Worm (Caenorhabditis elegans): ENCODE data around the gene Y39B6A.27.

Gene Y39B6A.27

ce11 chrV:18990238-18990901 lies 41.2 kb upstream of the Y39B6A.27 start, which contains the start of the genes reps-1 and Y39B6A.37 (continued):
- TF ChIP-seq gei-17 (GFP tag; optimal IDR thresholded peaks at IDR 0.05), result peak; percentile 27
- TF ChIP-seq ceh-27 (GFP tag; optimal IDR thresholded peaks at IDR 0.05), result peak; percentile 25
- TF ChIP-seq let-526 (GFP tag; IDR thresholded peaks at IDR 0.05), result no peak

DNA sequence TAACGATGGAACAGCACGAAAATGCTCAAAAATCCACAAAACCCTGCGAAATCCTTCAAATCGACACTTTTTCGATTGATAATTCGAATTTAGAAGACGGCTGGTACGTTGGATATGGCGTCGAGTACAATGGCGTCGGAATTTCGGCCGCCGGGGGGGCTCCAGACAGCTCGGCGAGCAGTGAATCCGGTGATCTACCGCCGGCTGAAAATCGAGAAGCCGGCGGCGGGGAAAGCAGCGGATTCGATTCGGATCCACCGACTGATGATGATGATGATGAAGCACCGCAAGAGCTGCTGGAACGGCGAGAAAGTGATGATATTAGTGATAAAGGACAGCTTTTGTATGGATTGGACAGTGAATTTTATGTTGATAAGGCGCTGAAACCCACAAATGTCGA lies 40.6 kb upstream of the Y39B6A.27 start:
- TF ChIP-seq zfh-2 (GFP tag; conservative IDR thresholded peaks at IDR 0.05), result peak; percentile 74
- TF ChIP-seq ceh-27 (GFP tag; optimal IDR thresholded peaks at IDR 0.05), result no peak
- no peak for TF ChIP-seq T07F8.4 (tag; optimal IDR thresholded peaks at IDR 0.05)
- TF ChIP-seq egrh-3 (GFP tag; IDR thresholded peaks at IDR 0.05), result peak; percentile 70; the same call in 1 of the 2 replicates
- TF ChIP-seq lin-40 (tag; optimal IDR thresholded peaks at IDR 0.05), result no peak
- TF ChIP-seq hmg-1.2 (GFP tag; IDR thresholded peaks at IDR 0.05), result no peak
- no peak for TF ChIP-seq mel-28 (tag; optimal IDR thresholded peaks at IDR 0.05; ENCODE audit: borderline replicate concordance)
- TF ChIP-seq F33H1.4 (GFP tag; IDR thresholded peaks at IDR 0.05), result no peak
- TF ChIP-seq Y53G8AR.9 (GFP tag; conservative IDR thresholded peaks at IDR 0.05), result no peak
- TF ChIP-seq chd-7 (tag; optimal IDR thresholded peaks at IDR 0.05), result no peak
- TF ChIP-seq nhr-179 (tag; optimal IDR thresholded peaks at IDR 0.05), result no peak
- no peak for TF ChIP-seq hrde-1 (tag; optimal IDR thresholded peaks at IDR 0.05; ENCODE audit: borderline replicate concordance)
- no peak for TF ChIP-seq repo-1 (tag; optimal IDR thresholded peaks at IDR 0.05)

DNA sequence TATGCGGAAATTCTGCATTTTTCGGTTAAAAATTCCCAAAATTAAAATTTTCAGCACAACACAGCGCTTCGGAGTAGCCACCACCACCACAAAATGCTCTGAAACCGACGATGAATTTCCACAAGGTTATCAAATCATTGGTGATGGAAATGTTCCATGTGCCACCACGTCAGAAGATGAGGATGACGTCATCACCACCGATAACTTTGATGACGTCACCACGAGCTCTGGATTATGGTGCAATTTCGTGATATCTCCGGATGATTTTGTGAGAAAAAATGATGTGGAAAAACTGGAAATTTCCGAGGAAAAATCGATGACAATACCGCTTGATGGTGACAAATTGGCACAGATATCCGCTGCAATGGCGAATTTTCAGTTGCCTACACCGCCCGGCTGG lies 38.5 kb upstream of the Y39B6A.27 start:
- TF ChIP-seq unc-62 (GFP tag; optimal IDR thresholded peaks at IDR 0.05), result no peak
- TF ChIP-seq let-607 (tag; optimal IDR thresholded peaks at IDR 0.05), result no peak
- TF ChIP-seq snpc-4 (GFP tag; optimal IDR thresholded peaks at IDR 0.05), result no peak
- no peak for TF ChIP-seq snpc-4 (tag; optimal IDR thresholded peaks at IDR 0.05)
- TF ChIP-seq dpff-1 (tag; optimal IDR thresholded peaks at IDR 0.05), result no peak
- TF ChIP-seq ztf-6 (GFP tag; IDR thresholded peaks at IDR 0.05), result no peak
- no peak for TF ChIP-seq F57A8.1 (GFP tag; optimal IDR thresholded peaks at IDR 0.05)
- no peak for TF ChIP-seq atf-7 (tag; optimal IDR thresholded peaks at IDR 0.05)
- TF ChIP-seq nhr-179 (tag; optimal IDR thresholded peaks at IDR 0.05), result no peak
- no peak for TF ChIP-seq dox-1 (GFP tag; IDR thresholded peaks at IDR 0.05)
- no peak for TF ChIP-seq B0261.1 (tag; optimal IDR thresholded peaks at IDR 0.05)
- TF ChIP-seq ceh-79 (tag; optimal IDR thresholded peaks at IDR 0.05), result no peak
- no peak for TF ChIP-seq rec-8 (tag; optimal IDR thresholded peaks at IDR 0.05)

DNA sequence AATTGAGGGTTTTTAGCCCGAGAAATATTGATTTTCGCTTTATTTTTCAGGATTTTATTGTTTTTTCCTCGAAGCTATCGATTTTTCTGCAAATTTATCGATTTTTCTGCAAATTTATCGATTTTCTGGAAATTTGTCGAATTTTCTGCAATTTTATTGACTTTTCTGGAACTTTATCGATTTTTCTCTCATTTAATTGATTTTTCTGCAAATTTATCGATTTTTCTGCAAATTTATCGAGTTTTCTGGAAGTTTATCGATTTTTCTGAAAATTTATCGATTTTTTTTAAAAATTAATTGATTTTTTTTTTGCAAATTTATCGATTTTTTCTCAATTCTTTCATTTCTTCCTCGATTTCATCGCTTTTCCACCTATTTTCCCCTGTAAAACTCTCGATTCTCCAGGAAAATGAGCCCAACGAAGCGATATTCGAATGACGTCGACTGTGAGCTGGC lies 38.0 kb upstream of the Y39B6A.27 start, which contains the start of gene gtf-2F2:
Gene gtf-2F2, plus strand, starts transcription at position 406 of the 456 bp plus-strand sequence.
- TF ChIP-seq mcd-1 (GFP tag; IDR thresholded peaks at IDR 0.05) (no peak), Y95B8A.8 (GFP tag; IDR thresholded peaks at IDR 0.05) (no peak), repo-1 (tag; optimal IDR thresholded peaks at IDR 0.05) (no peak), rcor-1 (GFP tag; IDR thresholded peaks at IDR 0.05) (no peak), ZK185.1 (tag; optimal IDR thresholded peaks at IDR 0.05; ENCODE audit: poor library complexity, severe bottlenecking) (no peak), madf-3 (GFP tag; IDR thresholded peaks at IDR 0.05) (no peak), die-1 (tag; optimal IDR thresholded peaks at IDR 0.05) (no peak)

Data from whole organism, young adult.